Fruit fly (Drosophila melanogaster) whole organism, prepupa: ENCODE measurements around the gene CG8173.

Source experiments
- Blimp-1 ChIP-seq: fragments of 200-800 bp; sonication (Bioruptor generic); optimal IDR thresholded peaks from 3 replicates; lab custom pipeline; 2017; ENCODE audit warnings: missing biosample characterization, missing genetic modification characterization, mild to moderate bottlenecking, moderate library complexity, missing genetic modification reagents
- CG10631 ChIP-seq: fragments of 200-800 bp; sonication (Bioruptor generic); optimal IDR thresholded peaks from 2 replicates; lab custom pipeline; 2016; ENCODE audit warnings: missing biosample characterization, missing genetic modification characterization
- CG10669 ChIP-seq: fragments of 200-800 bp; sonication (Bioruptor generic); optimal IDR thresholded peaks from 3 replicates; lab custom pipeline; 2018; ENCODE audit warnings: missing biosample characterization, mild to moderate bottlenecking, missing genetic modification characterization, moderate library complexity
- CG11294 ChIP-seq: fragments of 200-800 bp; sonication (Bioruptor generic); IDR thresholded peaks from 2 replicates; pipeline ENCODE4 v1.3.6; 2022; ENCODE audit warnings: missing biosample characterization, missing genetic modification characterization
- CG11902 ChIP-seq: fragments of 200-800 bp; sonication (Bioruptor generic); optimal IDR thresholded peaks from 3 replicates; lab custom pipeline; 2016; ENCODE audit warnings: missing biosample characterization, missing genetic modification characterization
- CG15336 ChIP-seq: fragments of 200-800 bp; sonication (Bioruptor generic); IDR thresholded peaks from 2 replicates; pipeline ENCODE4 v1.3.6; 2022; ENCODE audit warnings: missing biosample characterization, missing genetic modification characterization
- CG16779 ChIP-seq: fragments of 200-800 bp; sonication (Bioruptor generic); optimal IDR thresholded peaks from 3 replicates; lab custom pipeline; 2017; ENCODE audit warnings: missing biosample characterization, mild to moderate bottlenecking, missing genetic modification characterization
- CG3032 ChIP-seq: fragments of 200-800 bp; optimal IDR thresholded peaks from 2 replicates; lab custom pipeline; 2019; ENCODE audit warnings: missing biosample characterization, mild to moderate bottlenecking, missing genetic modification characterization, moderate library complexity
- CG32006 ChIP-seq: fragments of 200-800 bp; sonication (Bioruptor generic); optimal IDR thresholded peaks from 3 replicates; lab custom pipeline; 2017; ENCODE audit warnings: missing biosample characterization, mild to moderate bottlenecking, missing genetic modification characterization
- CG34406 ChIP-seq: fragments of 200-800 bp; sonication (Bioruptor generic); optimal IDR thresholded peaks from 3 replicates; lab custom pipeline; 2016; ENCODE audit warnings: missing biosample characterization, missing genetic modification characterization
- CG4318 ChIP-seq: fragments of 200-800 bp; sonication (Bioruptor generic); optimal IDR thresholded peaks from 3 replicates; lab custom pipeline; 2017; ENCODE audit warnings: missing biosample characterization, mild to moderate bottlenecking, missing genetic modification characterization
- CG6163 ChIP-seq: fragments of 200-800 bp; sonication (Bioruptor generic); IDR thresholded peaks from 3 replicates; pipeline ENCODE4 v1.3.6; 2022; ENCODE audit warnings: missing biosample characterization, missing genetic modification characterization
- CG6276 ChIP-seq: fragments of 200-800 bp; sonication (Bioruptor generic); optimal IDR thresholded peaks from 2 replicates; lab custom pipeline; 2017; ENCODE audit warnings: missing biosample characterization, mild to moderate bottlenecking, missing genetic modification characterization
- CG6792 ChIP-seq: fragments of 200-800 bp; sonication (Bioruptor generic); optimal IDR thresholded peaks from 3 replicates; lab custom pipeline; 2016; ENCODE audit warnings: missing biosample characterization, missing genetic modification characterization
- CG6808 ChIP-seq: fragments of 200-800 bp; sonication (Bioruptor generic); optimal IDR thresholded peaks from 3 replicates; lab custom pipeline; 2017; ENCODE audit warnings: missing biosample characterization, missing genetic modification characterization, mild to moderate bottlenecking, moderate library complexity, missing genetic modification reagents
- CG6854 ChIP-seq: fragments of 200-800 bp; sonication (Bioruptor generic); optimal IDR thresholded peaks from 2 replicates; lab custom pipeline; 2017; ENCODE audit warnings: missing biosample characterization, mild to moderate bottlenecking, missing genetic modification characterization
- CG7368 ChIP-seq: fragments of 200-800 bp; sonication (Bioruptor generic); optimal IDR thresholded peaks from 3 replicates; lab custom pipeline; 2016; ENCODE audit warnings: missing biosample characterization, missing genetic modification characterization
- CG8119 ChIP-seq: fragments of 200-800 bp; sonication (Bioruptor generic); IDR thresholded peaks from 3 replicates; pipeline ENCODE4 v1.3.6; 2022; ENCODE audit warnings: missing biosample characterization, missing genetic modification characterization
- CG8319 ChIP-seq: fragments of 200-800 bp; sonication (Bioruptor generic); optimal IDR thresholded peaks from 3 replicates; lab custom pipeline; 2016; ENCODE audit warnings: missing biosample characterization, missing genetic modification characterization
- CG8632 ChIP-seq: fragments of 200-800 bp; sonication (Bioruptor generic); optimal IDR thresholded peaks from 3 replicates; lab custom pipeline; 2016; ENCODE audit warnings: missing biosample characterization, missing genetic modification characterization
- CG9139 ChIP-seq: fragments of 200-800 bp; sonication (Bioruptor generic); optimal IDR thresholded peaks from 3 replicates; lab custom pipeline; 2017; ENCODE audit warnings: missing biosample characterization, mild to moderate bottlenecking, missing genetic modification characterization
- Eip78C ChIP-seq: fragments of 200-800 bp; sonication (Bioruptor generic); peaks from one replicate; lab custom pipeline; 2016; ENCODE audit warnings: missing biosample characterization, missing genetic modification characterization
- Eip93F ChIP-seq: fragments of 200-800 bp; sonication (Bioruptor generic); optimal IDR thresholded peaks from 2 replicates; lab custom pipeline; 2016; ENCODE audit warnings: missing biosample characterization, mild to moderate bottlenecking, missing genetic modification characterization
- Ets21C ChIP-seq: fragments of 200-800 bp; sonication (Bioruptor generic); optimal IDR thresholded peaks from 3 replicates; lab custom pipeline; 2016; ENCODE audit warnings: missing biosample characterization, missing genetic modification characterization
- Ets96B ChIP-seq: fragments of 200-800 bp; optimal IDR thresholded peaks from 2 replicates; lab custom pipeline; 2019; ENCODE audit warnings: missing biosample characterization, mild to moderate bottlenecking, missing genetic modification characterization, moderate library complexity
- Gug ChIP-seq: fragments of 200-800 bp; sonication (Bioruptor generic); IDR thresholded peaks from 2 replicates; pipeline ENCODE4 v1.3.6; 2022; ENCODE audit warnings: missing biosample characterization, missing genetic modification characterization
- Hr38 ChIP-seq: sonication (Bioruptor generic); optimal IDR thresholded peaks from 2 replicates; lab custom pipeline; 2016; ENCODE audit warnings: missing biosample characterization, missing genetic modification characterization
- Hr4 ChIP-seq: fragments of 200-800 bp; sonication (Bioruptor generic); optimal IDR thresholded peaks from 3 replicates; lab custom pipeline; 2016; ENCODE audit warnings: missing biosample characterization, missing genetic modification characterization
- Lpt ChIP-seq: fragments of 200-800 bp; sonication (Bioruptor generic); optimal IDR thresholded peaks from 3 replicates; lab custom pipeline; 2016; ENCODE audit warnings: missing biosample characterization, missing genetic modification characterization
- Met ChIP-seq: fragments of 200-800 bp; sonication (Bioruptor generic); optimal IDR thresholded peaks from 3 replicates; lab custom pipeline; 2016; ENCODE audit warnings: missing biosample characterization, missing genetic modification characterization
- Smox ChIP-seq: fragments of 200-800 bp; sonication (Bioruptor generic); optimal IDR thresholded peaks from 3 replicates; lab custom pipeline; 2016; ENCODE audit warnings: missing biosample characterization, missing genetic modification characterization
- Sox102F ChIP-seq: fragments of 200-800 bp; sonication (Bioruptor generic); optimal IDR thresholded peaks from 2 replicates; lab custom pipeline; 2016; ENCODE audit warnings: missing biosample characterization, mild to moderate bottlenecking, missing genetic modification characterization
- achi ChIP-seq: fragments of 200-800 bp; sonication (Bioruptor generic); optimal IDR thresholded peaks from 3 replicates; lab custom pipeline; 2016; ENCODE audit warnings: missing biosample characterization, missing genetic modification characterization
- acj6 ChIP-seq: fragments of 200-800 bp; sonication (Bioruptor generic); optimal IDR thresholded peaks from 3 replicates; lab custom pipeline; 2016; ENCODE audit warnings: missing biosample characterization, missing genetic modification characterization
- cyc ChIP-seq: fragments of 200-800 bp; sonication (Bioruptor generic); optimal IDR thresholded peaks from 3 replicates; lab custom pipeline; 2016; ENCODE audit warnings: missing biosample characterization, missing genetic modification characterization
- fkh ChIP-seq: fragments of 200-800 bp; sonication (Bioruptor generic); optimal IDR thresholded peaks from 3 replicates; lab custom pipeline; 2017; ENCODE audit warnings: missing biosample characterization, mild to moderate bottlenecking, missing genetic modification characterization, moderate library complexity
- lz ChIP-seq: fragments of 200-800 bp; sonication (Bioruptor generic); optimal IDR thresholded peaks from 3 replicates; lab custom pipeline; 2016; ENCODE audit warnings: missing biosample characterization, missing genetic modification characterization
- net ChIP-seq: fragments of 200-800 bp; sonication (Bioruptor generic); optimal IDR thresholded peaks from 3 replicates; lab custom pipeline; 2016; ENCODE audit warnings: missing biosample characterization, missing genetic modification characterization
- pdm3 ChIP-seq: fragments of 200-800 bp; sonication (Bioruptor generic); optimal IDR thresholded peaks from 3 replicates; lab custom pipeline; 2016; ENCODE audit warnings: missing biosample characterization, missing genetic modification characterization
- salr ChIP-seq, 2 experiments: fragments of 200-800 bp; sonication (Bioruptor generic); optimal IDR thresholded peaks; 3 replicates each; lab custom pipeline; 2016 to 2018; ENCODE audit warnings: missing biosample characterization in 2 of 2, missing genetic modification characterization in 2 of 2, mild to moderate bottlenecking in 1 of 2
- spab ChIP-seq: fragments of 200-800 bp; sonication (Bioruptor generic); optimal IDR thresholded peaks from 2 replicates; lab custom pipeline; 2017; ENCODE audit warnings: missing biosample characterization, mild to moderate bottlenecking, missing genetic modification characterization, missing genetic modification reagents
- topi ChIP-seq: fragments of 200-800 bp; sonication (Bioruptor generic); optimal IDR thresholded peaks from 3 replicates; lab custom pipeline; 2016; ENCODE audit warnings: missing biosample characterization, missing genetic modification characterization
- vri ChIP-seq: fragments of 200-800 bp; sonication (Bioruptor generic); optimal IDR thresholded peaks from 3 replicates; lab custom pipeline; 2016; ENCODE audit warnings: missing biosample characterization, mild to moderate bottlenecking, missing genetic modification characterization

CG8173 gene

dm6 chrX:17720261-17721052 is 11.0 kb upstream of the CG8173 start:
- TF ChIP-seq Ets21C (GFP tag; lab: Kevin White, UChicago): no peak
- TF ChIP-seq CG10631 (GFP tag; lab: Kevin White, UChicago): no peak
- TF ChIP-seq CG11294 (GFP tag; lab: Robert Waterston, UW): no peak
- no peak for TF ChIP-seq CG10669
- TF ChIP-seq CG7368: no peak
- peak; percentile 18 for TF ChIP-seq lz (GFP tag; lab: Kevin White, UChicago)
- TF ChIP-seq topi (GFP tag; lab: Kevin White, UChicago): no peak
- TF ChIP-seq cyc: peak; percentile 8
- no peak for TF ChIP-seq Eip93F (GFP tag; lab: Kevin White, UChicago)
- TF ChIP-seq salr (GFP tag; optimal IDR thresholded peaks at IDR 0.05; lab: Kevin White, UChicago): no peak
- no peak for TF ChIP-seq CG6276 (GFP tag; lab: Kevin White, UChicago)
- TF ChIP-seq CG9139 (GFP tag; lab: Kevin White, UChicago): no peak
- no peak for TF ChIP-seq acj6 (GFP tag; lab: Kevin White, UChicago)
- no peak for TF ChIP-seq CG8319 (GFP tag; lab: Kevin White, UChicago)
- TF ChIP-seq net (GFP tag; lab: Kevin White, UChicago): no peak
- TF ChIP-seq Met (GFP tag; lab: Kevin White, UChicago): no peak
- no peak for TF ChIP-seq CG32006 (GFP tag; lab: Kevin White, UChicago)
- TF ChIP-seq Lpt: no peak
- no peak for TF ChIP-seq CG34406 (GFP tag; lab: Kevin White, UChicago)
- no peak for TF ChIP-seq CG16779 (tag; lab: Kevin White, UChicago)
- no peak for TF ChIP-seq Hr4
- no peak for TF ChIP-seq Sox102F (GFP tag; lab: Kevin White, UChicago)
- no peak for TF ChIP-seq CG8632
- TF ChIP-seq CG11902 (GFP tag; lab: Kevin White, UChicago): no peak
- TF ChIP-seq spab: no peak
- peak; percentile 16 for TF ChIP-seq Eip78C
- TF ChIP-seq Gug (GFP tag; lab: Robert Waterston, UW): no peak
- no peak for TF ChIP-seq Smox
- TF ChIP-seq CG6854 (GFP tag; lab: Kevin White, UChicago): no peak
- TF ChIP-seq Hr38: no peak
- no peak for TF ChIP-seq CG6163 (GFP tag; lab: Robert Waterston, UW)
- peak; percentile 59 for TF ChIP-seq fkh (GFP tag; lab: Kevin White, UChicago)
- TF ChIP-seq Blimp-1 (GFP tag; lab: Kevin White, UChicago): no peak
- TF ChIP-seq achi: no peak

dm6 chrX:17718927-17719691 is 9.7 kb upstream of the CG8173 start:
- TF ChIP-seq topi (GFP tag; lab: Kevin White, UChicago): no peak
- no peak for TF ChIP-seq CG9139 (GFP tag; lab: Kevin White, UChicago)
- peak in 1 of 2 experiments; percentile 35 for TF ChIP-seq salr (GFP tag; optimal IDR thresholded peaks at IDR 0.05; lab: Kevin White, UChicago)
- TF ChIP-seq CG32006 (GFP tag; lab: Kevin White, UChicago): peak; percentile 68
- peak; percentile 46 for TF ChIP-seq CG4318
- TF ChIP-seq Ets96B (tag; lab: Kevin White, UChicago): peak; percentile 18
- peak; percentile 52 for TF ChIP-seq Hr4
- TF ChIP-seq achi: peak; percentile 36
- peak; percentile 58 for TF ChIP-seq CG6276 (GFP tag; lab: Kevin White, UChicago)
- no peak for TF ChIP-seq CG6792 (GFP tag; lab: Kevin White, UChicago)
- TF ChIP-seq pdm3 (GFP tag; lab: Kevin White, UChicago): peak; percentile 28
- peak; percentile 3 for TF ChIP-seq CG3032 (tag; lab: Kevin White, UChicago)
- peak; percentile 33 for TF ChIP-seq CG10631 (GFP tag; lab: Kevin White, UChicago)
- TF ChIP-seq Ets21C (GFP tag; lab: Kevin White, UChicago): no peak
- no peak for TF ChIP-seq vri (GFP tag; lab: Kevin White, UChicago)
- peak; percentile 4 for TF ChIP-seq Lpt
- peak; percentile 29; the same call in 1 of the 2 replicates for TF ChIP-seq CG15336 (GFP tag; lab: Robert Waterston, UW)
- TF ChIP-seq CG6854 (GFP tag; lab: Kevin White, UChicago): no peak
- 0 out of 2 replicates have a peak, but pooled peaks have one; percentile 19 for TF ChIP-seq Gug (GFP tag; lab: Robert Waterston, UW)
- TF ChIP-seq CG6808: no peak
- peak; percentile 56; the same call in 1 of the 3 replicates for TF ChIP-seq CG8119 (GFP tag; lab: Robert Waterston, UW)
